Fruit fly (Drosophila melanogaster): ENCODE results near the gene LysE.

LysE gene

dm6 chr3L:1178115-1178583 lies 34.5 kb upstream of the LysE start (continued):
- TF ChIP-seq Nf-YB (GFP tag; optimal IDR thresholded peaks at IDR 0.05) (peak; percentile 94), CG12104 (GFP tag; optimal IDR thresholded peaks at IDR 0.05) (no peak), CG2116 (GFP tag; optimal IDR thresholded peaks at IDR 0.05) (no peak), ac (GFP tag; optimal IDR thresholded peaks at IDR 0.05) (no peak), CG11247 (GFP tag; IDR thresholded peaks at IDR 0.05) (no peak), z (GFP tag; IDR thresholded peaks at IDR 0.05) (0 out of 3 replicates have a peak, but pooled peaks have one; percentile 4), Sry-β (GFP tag; optimal IDR thresholded peaks at IDR 0.05) (no peak), CG7839 (tag; optimal IDR thresholded peaks at IDR 0.05) (no peak), Ada2b (GFP tag; IDR thresholded peaks at IDR 0.05) (no peak), nau (GFP tag; optimal IDR thresholded peaks at IDR 0.05) (no peak), CG8290 (GFP tag; optimal IDR thresholded peaks at IDR 0.05) (no peak), CG8290 (tag; optimal IDR thresholded peaks at IDR 0.05) (no peak), CG2199 (GFP tag; IDR thresholded peaks at IDR 0.05) (no peak; the same call in 2 of the 3 replicates), CG2202 (tag; optimal IDR thresholded peaks at IDR 0.05) (no peak), Dip3 (GFP tag; optimal IDR thresholded peaks at IDR 0.05) (no peak), Vsx1 (GFP tag; optimal IDR thresholded peaks at IDR 0.05) (no peak), tap (tag; optimal IDR thresholded peaks at IDR 0.05) (no peak), CG12299 (tag; optimal IDR thresholded peaks at IDR 0.05) (no peak), row (GFP tag; IDR thresholded peaks at IDR 0.05) (no peak), Lhr (GFP tag; optimal IDR thresholded peaks at IDR 0.05) (no peak), CG15601 (tag; optimal IDR thresholded peaks at IDR 0.05) (no peak), danr (GFP tag; IDR thresholded peaks at IDR 0.05) (no peak), lbe (GFP tag; optimal IDR thresholded peaks at IDR 0.05) (no peak), otp (GFP tag; IDR thresholded peaks at IDR 0.05) (no peak), so (GFP tag; IDR thresholded peaks at IDR 0.05) (no peak), CG17361 (GFP tag; IDR thresholded peaks at IDR 0.05) (no peak), CG18476 (GFP tag; optimal IDR thresholded peaks at IDR 0.05) (no peak), eyg (GFP tag; optimal IDR thresholded peaks at IDR 0.05) (no peak), chn (GFP tag; optimal IDR thresholded peaks at IDR 0.05) (no peak), CG15073 (GFP tag; optimal IDR thresholded peaks at IDR 0.05) (no peak), CG34422 (GFP tag; IDR thresholded peaks at IDR 0.05) (no peak), p53 (GFP tag; optimal IDR thresholded peaks at IDR 0.05) (no peak), CG6813 (GFP tag; optimal IDR thresholded peaks at IDR 0.05) (no peak), CG31224 (GFP tag; IDR thresholded peaks at IDR 0.05) (no peak), Abd-B (GFP tag; optimal IDR thresholded peaks at IDR 0.05) (no peak), lab (GFP tag; optimal IDR thresholded peaks at IDR 0.05) (no peak), ato (GFP tag; IDR thresholded peaks at IDR 0.05; ENCODE audit: partially characterized antibody) (no peak), vnd (GFP tag; IDR thresholded peaks at IDR 0.05; ENCODE audit: partially characterized antibody) (no peak), dmrt99B (tag; optimal IDR thresholded peaks at IDR 0.05) (no peak), scrt (GFP tag; optimal IDR thresholded peaks at IDR 0.05) (no peak), fru (optimal IDR thresholded peaks at IDR 0.05) (no peak), Nf-YC (tag; optimal IDR thresholded peaks at IDR 0.05) (peak; percentile 97), CG2875 (GFP tag; optimal IDR thresholded peaks at IDR 0.05) (no peak), CG32772 (GFP tag; IDR thresholded peaks at IDR 0.05) (no peak), CG12942 (GFP tag; optimal IDR thresholded peaks at IDR 0.05) (no peak), tll (GFP tag; optimal IDR thresholded peaks at IDR 0.05) (no peak), bab2 (GFP tag; optimal IDR thresholded peaks at IDR 0.05) (no peak), CG18764 (GFP tag; optimal IDR thresholded peaks at IDR 0.05) (no peak), B-H1 (GFP tag; IDR thresholded peaks at IDR 0.05) (no peak), Deaf1 (tag; optimal IDR thresholded peaks at IDR 0.05) (peak; percentile 97), CG14860 (GFP tag; IDR thresholded peaks at IDR 0.05; ENCODE audit: partially characterized antibody) (no peak), CG8281 (tag; optimal IDR thresholded peaks at IDR 0.05) (no peak)
